Worm (Caenorhabditis elegans) whole organism, L3 larva: ENCODE measurements around the gene C24A3.1.

Experiments
- R02D3.7 ChIP-seq: fragments of 150-350 bp; optimal IDR thresholded peaks from 2 replicates; lab custom pipeline; 2014; ENCODE audit warnings: missing biosample characterization, missing genetic modification characterization
- ama-1 ChIP-seq: fragments of 150-350 bp; optimal IDR thresholded peaks from 2 replicates; lab custom pipeline; 2018
- ceh-16 ChIP-seq: sonication (generic microtip); optimal IDR thresholded peaks from 2 replicates; lab custom pipeline; 2017; ENCODE audit warnings: missing biosample characterization, missing genetic modification characterization
- ceh-82 ChIP-seq: fragments of 150-350 bp; optimal IDR thresholded peaks from 2 replicates; lab custom pipeline; 2014; ENCODE audit warnings: missing biosample characterization, missing genetic modification characterization
- ceh-9 ChIP-seq: sonication (generic microtip); optimal IDR thresholded peaks from 2 replicates; lab custom pipeline; 2018; ENCODE audit warnings: missing biosample characterization, missing genetic modification characterization
- daf-12 ChIP-seq: fragments of 150-350 bp; optimal IDR thresholded peaks from 2 replicates; lab custom pipeline; 2014; ENCODE audit warnings: missing biosample characterization, missing genetic modification reagents, missing genetic modification characterization
- elt-2 ChIP-seq: sonication (generic microtip); optimal IDR thresholded peaks from 2 replicates; lab custom pipeline; 2016; ENCODE audit warnings: missing genetic modification reagents, mild to moderate bottlenecking, missing genetic modification characterization, missing compliant biosample characterization
- elt-3 ChIP-seq, 3 experiments: fragments of 150-350 bp in 1 of 3; sonication (generic microtip) in 2 of 3; optimal IDR thresholded peaks; 2 replicates in 2 of 3; 4 replicates in 1 of 3; lab custom pipeline; 2014 to 2017; ENCODE audit warnings: missing biosample characterization in 3 of 3, missing genetic modification characterization in 3 of 3
- fkh-10 ChIP-seq: sonication (generic microtip); optimal IDR thresholded peaks from 2 replicates; lab custom pipeline; 2017; ENCODE audit warnings: missing biosample characterization, missing genetic modification reagents, missing genetic modification characterization
- fkh-2 ChIP-seq: fragments of 150-350 bp; optimal IDR thresholded peaks from 2 replicates; lab custom pipeline; 2014; ENCODE audit warnings: missing biosample characterization, missing genetic modification reagents, missing genetic modification characterization
- hmg-11 ChIP-seq: sonication (generic microtip); optimal IDR thresholded peaks from 2 replicates; lab custom pipeline; 2016; ENCODE audit warnings: missing genetic modification characterization, missing compliant biosample characterization
- mdl-1 ChIP-seq: fragments of 150-350 bp; optimal IDR thresholded peaks from 2 replicates; lab custom pipeline; 2014; ENCODE audit warnings: missing biosample characterization, missing genetic modification characterization
- mml-1 ChIP-seq: fragments of 150-350 bp; sonication (generic microtip); optimal IDR thresholded peaks from 3 replicates; lab custom pipeline; 2014; ENCODE audit warnings: missing biosample characterization, missing genetic modification characterization
- nfya-1 ChIP-seq: sonication (generic microtip); optimal IDR thresholded peaks from 2 replicates; lab custom pipeline; 2017; ENCODE audit warnings: missing genetic modification characterization, mild to moderate bottlenecking, missing compliant biosample characterization, antibody characterized with exemption, moderate library complexity; ENCODE audit not compliant: insufficient read depth
- nhr-11 ChIP-seq: fragments of 150-350 bp; optimal IDR thresholded peaks from 2 replicates; lab custom pipeline; 2014; ENCODE audit warnings: missing biosample characterization, missing genetic modification characterization
- nhr-12 ChIP-seq: fragments of 150-350 bp; optimal IDR thresholded peaks from 2 replicates; lab custom pipeline; 2014; ENCODE audit warnings: missing biosample characterization, missing genetic modification characterization
- nhr-23 ChIP-seq: fragments of 150-350 bp; optimal IDR thresholded peaks from 2 replicates; lab custom pipeline; 2014; ENCODE audit warnings: missing biosample characterization, missing genetic modification reagents, missing genetic modification characterization
- nhr-237 ChIP-seq: fragments of 150-350 bp; optimal IDR thresholded peaks from 2 replicates; lab custom pipeline; 2014; ENCODE audit warnings: missing biosample characterization, missing genetic modification characterization
- nhr-25 ChIP-seq: sonication (generic microtip); optimal IDR thresholded peaks from 2 replicates; lab custom pipeline; 2017; ENCODE audit warnings: missing biosample characterization, missing genetic modification characterization
- nhr-43 ChIP-seq: sonication (generic microtip); optimal IDR thresholded peaks from 2 replicates; lab custom pipeline; 2016; ENCODE audit warnings: mild to moderate bottlenecking, missing genetic modification characterization, missing compliant biosample characterization; ENCODE audit not compliant: poor library complexity, severe bottlenecking
- nhr-67 ChIP-seq: fragments of 150-350 bp; optimal IDR thresholded peaks from 2 replicates; lab custom pipeline; 2014; ENCODE audit warnings: missing biosample characterization, missing genetic modification characterization
- pqm-1 ChIP-seq: fragments of 150-350 bp; optimal IDR thresholded peaks from 2 replicates; lab custom pipeline; 2017; ENCODE audit warnings: missing biosample characterization, missing genetic modification characterization, inconsistent platforms
- sea-2 ChIP-seq: fragments of 150-350 bp; sonication (generic microtip); optimal IDR thresholded peaks from 4 replicates; lab custom pipeline; 2014; ENCODE audit warnings: missing biosample characterization, missing genetic modification reagents, missing genetic modification characterization
- skn-1 ChIP-seq: fragments of 150-350 bp; optimal IDR thresholded peaks from 2 replicates; lab custom pipeline; 2014; ENCODE audit warnings: missing biosample characterization, missing genetic modification characterization
- snpc-4 ChIP-seq: fragments of 150-350 bp; optimal IDR thresholded peaks from 2 replicates; lab custom pipeline; 2014; ENCODE audit warnings: missing biosample characterization, missing genetic modification characterization
- unc-39 ChIP-seq: sonication (generic microtip); optimal IDR thresholded peaks from 4 replicates; lab custom pipeline; 2017; ENCODE audit warnings: missing biosample characterization, missing genetic modification characterization
- unc-62 ChIP-seq: fragments of 150-350 bp; sonication (generic microtip); optimal IDR thresholded peaks from 4 replicates; lab custom pipeline; 2014; ENCODE audit warnings: missing biosample characterization, missing genetic modification reagents, missing genetic modification characterization
- ztf-4 ChIP-seq: fragments of 150-350 bp; optimal IDR thresholded peaks from 2 replicates; lab custom pipeline; 2014; ENCODE audit warnings: missing biosample characterization, missing genetic modification characterization

The C24A3.1 gene

DNA sequence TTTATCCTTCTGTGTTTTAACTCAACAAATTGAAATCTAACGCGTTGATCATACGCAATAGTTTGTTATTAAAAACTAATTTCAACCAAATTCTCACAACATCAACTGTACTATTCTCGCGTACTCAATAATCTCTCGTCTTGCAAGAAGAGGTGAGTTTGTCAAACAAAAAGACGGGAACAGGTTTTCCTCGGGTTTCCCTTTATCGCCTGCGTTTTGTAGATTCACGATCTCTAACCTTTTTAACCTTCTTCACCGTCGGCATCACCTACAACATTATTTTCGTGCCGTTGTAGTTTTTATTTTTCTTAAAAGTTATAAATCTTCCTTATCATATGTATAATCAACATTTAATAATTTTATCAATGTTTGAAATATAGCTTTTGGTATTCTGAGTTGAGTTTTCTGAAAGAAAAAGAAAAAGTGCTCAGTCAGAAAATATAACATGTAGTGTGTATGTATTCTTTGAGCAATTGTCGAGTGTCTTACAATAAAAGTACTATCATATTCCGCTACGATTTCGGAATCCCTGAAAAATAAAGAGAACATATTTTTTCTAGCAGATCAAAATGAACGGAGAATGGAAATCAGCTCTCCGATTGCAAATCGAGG is 30.1 kb downstream of the C24A3.1 start, which contains the start of gene snf-12:
TSS of gene snf-12 (plus strand) at position 562 of the 612 bp plus-strand sequence.
- TF ChIP-seq mdl-1 = no peak
- TF ChIP-seq nhr-23 (tag; lab: Kevin White, UChicago) = peak; percentile 38
- no peak for TF ChIP-seq mml-1 (tag; lab: Kevin White, UChicago)
- no peak for TF ChIP-seq daf-12 (tag; lab: Kevin White, UChicago)
- no peak for TF ChIP-seq skn-1
- peak; percentile 73 for TF ChIP-seq nhr-25 (tag; lab: Kevin White, UChicago)

DNA sequence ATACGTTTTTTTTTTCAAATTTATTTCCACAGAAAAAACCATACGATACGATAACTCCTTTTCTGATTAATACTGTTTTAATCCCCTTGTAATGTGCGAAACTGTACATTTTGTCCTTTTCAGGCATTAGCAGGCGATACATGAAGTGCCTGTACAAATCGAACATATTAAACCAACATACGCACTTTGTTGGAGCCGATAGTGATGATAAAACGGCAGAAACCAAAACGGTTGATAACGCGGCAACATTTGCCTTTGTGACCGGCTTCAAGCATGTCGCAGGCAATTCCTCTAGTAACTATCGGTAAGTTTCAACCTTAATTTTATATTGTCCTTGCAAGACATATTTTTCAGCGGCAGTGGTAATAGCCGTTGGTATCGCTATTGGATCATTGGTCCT is 35.4 kb downstream of the C24A3.1 start, which contains the start of gene nep-22:
TSS of gene nep-22 (plus strand) at position 245 of the 400 bp plus-strand sequence.
- peak; percentile 40 for TF ChIP-seq pqm-1 (tag; lab: Kevin White, UChicago)
- TF ChIP-seq nhr-11 (tag; lab: Kevin White, UChicago) = no peak
- TF ChIP-seq elt-2 (tag; lab: Kevin White, UChicago) = peak; percentile 80
- no peak for TF ChIP-seq ama-1 (lab: Kevin White, UChicago)
- no peak for TF ChIP-seq unc-39 (tag; lab: Kevin White, UChicago)

DNA sequence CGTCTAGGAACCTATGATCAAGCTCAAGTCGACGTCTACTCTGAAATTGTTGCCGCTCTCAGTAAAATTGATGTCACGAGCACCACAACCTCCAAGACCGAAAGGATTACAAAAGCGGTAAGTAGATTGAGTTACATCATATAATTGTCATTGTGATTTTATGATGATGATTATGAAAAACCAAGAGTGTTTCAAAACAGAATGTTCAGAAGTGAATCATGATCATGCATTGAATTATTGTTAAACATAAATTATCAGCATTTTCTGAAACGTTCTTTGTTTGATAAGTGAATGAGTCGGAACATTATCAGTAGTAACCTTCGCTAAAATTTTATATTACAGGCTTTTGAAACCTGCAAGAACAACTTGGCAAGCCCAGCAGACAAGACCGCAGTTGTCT is 36.3 kb downstream of the C24A3.1 start:
- no peak for TF ChIP-seq elt-3 (tag; optimal IDR thresholded peaks at IDR 0.05; lab: Kevin White, UChicago)
- TF ChIP-seq nhr-43 (tag; lab: Kevin White, UChicago) = no peak
- TF ChIP-seq pqm-1 (tag; lab: Kevin White, UChicago) = peak; percentile 80
- TF ChIP-seq elt-2 (tag; lab: Kevin White, UChicago) = peak; percentile 82
- peak; percentile 74 for TF ChIP-seq skn-1

DNA sequence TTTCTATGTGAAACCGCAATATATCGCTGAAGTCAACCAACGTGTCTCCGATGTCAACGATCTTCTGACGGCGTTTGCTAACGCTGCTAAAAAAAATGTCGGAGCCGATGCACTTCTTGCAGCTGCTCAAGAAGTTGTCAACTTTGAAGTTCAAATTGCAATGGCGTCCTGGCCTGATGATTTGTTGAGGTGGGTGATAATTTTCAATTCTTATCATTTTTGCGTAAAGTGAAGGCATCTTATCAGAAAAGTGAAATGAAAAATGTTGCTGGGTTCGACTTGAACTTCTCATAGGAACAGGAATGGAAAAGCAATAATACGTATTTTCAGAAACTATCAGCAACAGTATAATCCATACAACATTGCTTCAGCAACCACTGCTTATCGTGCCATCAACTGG is 37.4 kb downstream of the C24A3.1 start:
- TF ChIP-seq elt-2 (tag; lab: Kevin White, UChicago) (peak; percentile 73), elt-3 (tag; optimal IDR thresholded peaks at IDR 0.05; lab: Kevin White, UChicago) (no peak), pqm-1 (tag; lab: Kevin White, UChicago) (peak; percentile 58), mml-1 (tag; lab: Kevin White, UChicago) (no peak)

DNA sequence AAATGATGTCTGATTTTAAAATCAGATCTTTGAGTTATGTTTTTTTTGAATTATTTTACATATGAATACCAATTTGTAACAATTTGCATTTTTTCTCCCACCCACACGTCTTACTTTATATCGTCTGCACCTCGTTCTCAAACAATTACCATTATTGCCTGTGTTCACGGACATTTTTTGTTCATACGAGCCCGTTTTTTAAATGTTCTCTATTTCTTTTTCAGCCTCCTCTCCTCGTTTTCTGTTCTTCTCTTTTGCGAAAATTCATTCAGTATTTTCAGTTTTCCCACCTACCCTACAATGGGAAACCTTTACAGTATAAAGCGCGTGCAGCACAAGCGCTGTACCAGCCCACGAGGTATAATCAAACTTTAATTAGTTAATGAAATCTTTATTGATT is 47.0 kb downstream of the C24A3.1 start, which contains the start of gene prdm-14:
TSS of gene prdm-14 (plus strand) at position 301 of the 400 bp plus-strand sequence.
- TF ChIP-seq ceh-82 (no peak), snpc-4 (tag; lab: Kevin White, UChicago) (no peak), nfya-1 (tag; lab: Kevin White, UChicago) (no peak), ceh-16 (tag; lab: Kevin White, UChicago) (no peak), sea-2 (no peak), ceh-9 (no peak), nhr-11 (tag; lab: Kevin White, UChicago) (no peak), elt-2 (tag; lab: Kevin White, UChicago) (no peak), fkh-2 (tag; lab: Kevin White, UChicago) (no peak), nhr-67 (tag; lab: Kevin White, UChicago) (no peak), hmg-11 (tag; lab: Kevin White, UChicago) (no peak), R02D3.7 (tag; lab: Kevin White, UChicago) (no peak), ama-1 (lab: Kevin White, UChicago) (no peak), nhr-237 (tag; lab: Kevin White, UChicago) (no peak), unc-62 (GFP tag; lab: Kevin White, UChicago) (no peak), nhr-25 (tag; lab: Kevin White, UChicago) (no peak), nhr-12 (tag; lab: Kevin White, UChicago) (no peak), daf-12 (tag; lab: Kevin White, UChicago) (no peak)
- TF ChIP-seq, all 47 proteins: peak for 0

DNA sequence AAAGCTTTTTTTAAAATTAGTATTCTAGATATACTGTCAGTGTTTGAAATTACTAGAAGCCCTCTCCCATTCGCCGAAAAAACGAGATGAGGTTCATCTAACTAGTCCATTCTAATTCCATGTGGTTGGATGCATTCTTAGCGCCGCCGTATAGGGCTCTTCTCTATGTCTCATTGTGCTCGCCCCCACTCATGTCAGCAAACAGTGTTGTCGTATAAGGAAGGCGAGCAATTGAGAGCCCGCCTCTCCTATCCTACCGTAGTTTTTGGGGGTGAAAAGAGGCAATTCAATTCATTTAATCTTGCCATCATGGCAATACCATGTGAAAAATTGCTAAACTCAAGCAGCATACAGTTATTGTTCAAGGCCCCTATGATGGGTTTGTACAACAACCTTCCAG is 49.8 kb downstream of the C24A3.1 start, which contains the start of gene F47E1.20:
TSS of gene F47E1.20 (plus strand) at position 301 of the 400 bp plus-strand sequence.
- TF ChIP-seq nhr-237 (tag; lab: Kevin White, UChicago) (no peak), skn-1 (no peak), fkh-2 (tag; lab: Kevin White, UChicago) (no peak), mml-1 (tag; lab: Kevin White, UChicago) (no peak), nhr-11 (tag; lab: Kevin White, UChicago) (no peak), daf-12 (tag; lab: Kevin White, UChicago) (no peak), ztf-4 (tag; lab: Kevin White, UChicago) (no peak), fkh-10 (GFP tag; lab: Kevin White, UChicago) (no peak)
